Fruit fly (Drosophila melanogaster): Measurements from ENCODE around the gene CG33177.

Gene CG33177

dm6 chrX:15074646-15075351, 6.4 kb upstream of the CG33177 start (continued):
- TF ChIP-seq Gug (GFP tag; IDR thresholded peaks at IDR 0.05) (peak; percentile 98), CG14860 (GFP tag; IDR thresholded peaks at IDR 0.05; ENCODE audit: partially characterized antibody) (no peak), Myb (GFP tag; optimal IDR thresholded peaks at IDR 0.05) (peak; percentile 79), ro (GFP tag; IDR thresholded peaks at IDR 0.05) (peak; percentile 80), Dll (GFP tag; IDR thresholded peaks at IDR 0.05; ENCODE audit: partially characterized antibody) (no peak), mld (GFP tag; IDR thresholded peaks at IDR 0.05; ENCODE audit: partially characterized antibody) (no peak), eyg (GFP tag; optimal IDR thresholded peaks at IDR 0.05) (peak; percentile 86), CG17361 (GFP tag; IDR thresholded peaks at IDR 0.05) (peak; percentile 84), CG42726 (GFP tag; IDR thresholded peaks at IDR 0.05; ENCODE audit: partially characterized antibody) (no peak), ranshi (GFP tag; IDR thresholded peaks at IDR 0.05) (peak; percentile 82), salm (tag; optimal IDR thresholded peaks at IDR 0.05) (no peak), CG4328 (GFP tag; optimal IDR thresholded peaks at IDR 0.05) (peak; percentile 84), CG11696 (GFP tag; IDR thresholded peaks at IDR 0.05) (peak; percentile 66), CG3163 (GFP tag; optimal IDR thresholded peaks at IDR 0.05) (peak; percentile 86), Lim3 (GFP tag; IDR thresholded peaks at IDR 0.05) (no peak), CG30403 (GFP tag; optimal IDR thresholded peaks at IDR 0.05) (peak; percentile 95), CG7987 (GFP tag; optimal IDR thresholded peaks at IDR 0.05) (peak; percentile 77), hkb (optimal IDR thresholded peaks at IDR 0.05) (peak; percentile 44), hkb (GFP tag; IDR thresholded peaks at IDR 0.05) (peak; percentile 86), CG17359 (tag; optimal IDR thresholded peaks at IDR 0.05) (peak; percentile 84), scrt (GFP tag; optimal IDR thresholded peaks at IDR 0.05) (peak; percentile 76), bigmax (GFP tag; optimal IDR thresholded peaks at IDR 0.05) (no peak), az2 (GFP tag; optimal IDR thresholded peaks at IDR 0.05) (peak; percentile 91), CG6254 (GFP tag; optimal IDR thresholded peaks at IDR 0.05) (peak; percentile 63), MBD-R2 (GFP tag; IDR thresholded peaks at IDR 0.05) (peak; percentile 60), ac (GFP tag; optimal IDR thresholded peaks at IDR 0.05) (no peak), CG13123 (GFP tag; optimal IDR thresholded peaks at IDR 0.05) (peak; percentile 71), row (GFP tag; IDR thresholded peaks at IDR 0.05) (peak; percentile 98), abd-A (tag; optimal IDR thresholded peaks at IDR 0.05) (peak; percentile 51), sr (GFP tag; IDR thresholded peaks at IDR 0.05) (peak; percentile 93), Nf-YC (tag; optimal IDR thresholded peaks at IDR 0.05) (peak; percentile 82), fd96Cb (tag; optimal IDR thresholded peaks at IDR 0.05) (peak; percentile 80), Drgx (GFP tag; IDR thresholded peaks at IDR 0.05) (peak; percentile 87), CG8388 (GFP tag; optimal IDR thresholded peaks at IDR 0.05) (peak; percentile 78), CG34422 (GFP tag; IDR thresholded peaks at IDR 0.05) (peak; percentile 89; the same call in 2 of the 3 replicates), gcm (GFP tag; optimal IDR thresholded peaks at IDR 0.05) (peak; percentile 60), Ets97D (GFP tag; optimal IDR thresholded peaks at IDR 0.05) (peak; percentile 68), Dp (GFP tag; optimal IDR thresholded peaks at IDR 0.05) (no peak), chif (GFP tag; optimal IDR thresholded peaks at IDR 0.05) (peak; percentile 86 to 93), Max (GFP tag; optimal IDR thresholded peaks at IDR 0.05) (peak; percentile 58), HLHmδ (GFP tag; optimal IDR thresholded peaks at IDR 0.05) (no peak), sima (GFP tag; optimal IDR thresholded peaks at IDR 0.05) (peak; percentile 26), CG12104 (GFP tag; optimal IDR thresholded peaks at IDR 0.05) (peak; percentile 84), CG4424 (GFP tag; optimal IDR thresholded peaks at IDR 0.05) (peak; percentile 90), CG13287 (GFP tag; IDR thresholded peaks at IDR 0.05; ENCODE audit: partially characterized antibody) (no peak), Hr51 (GFP tag; optimal IDR thresholded peaks at IDR 0.05) (peak; percentile 88 to 91), unc-4 (GFP tag; IDR thresholded peaks at IDR 0.05; ENCODE audit: partially characterized antibody) (no peak), Rfx (GFP tag; IDR thresholded peaks at IDR 0.05) (peak; percentile 97), ci (GFP tag; IDR thresholded peaks at IDR 0.05) (peak; percentile 94)

All from whole organism, embryonic.